Worm (Caenorhabditis elegans) whole organism, L1 larva: Measurements from ENCODE around the gene xpf-1.

Source experiments
- F16B12.6 ChIP-seq: fragments of 150-350 bp; optimal IDR thresholded peaks from 2 replicates; lab custom pipeline; 2014; ENCODE audit warnings: missing biosample characterization, missing genetic modification characterization
- Y116A8C.19 ChIP-seq: sonication (generic microtip); optimal IDR thresholded peaks from 2 replicates; lab custom pipeline; 2016; ENCODE audit warnings: missing compliant biosample characterization, missing genetic modification characterization, borderline replicate concordance
- ama-1 ChIP-seq: fragments of 150-350 bp; optimal IDR thresholded peaks from 2 replicates; lab custom pipeline; 2014
- blmp-1 ChIP-seq: fragments of 150-350 bp; optimal IDR thresholded peaks from 2 replicates; lab custom pipeline; 2014; ENCODE audit warnings: missing biosample characterization, missing genetic modification characterization
- ceh-82 ChIP-seq, 3 experiments: fragments of 150-350 bp in 1 of 3; sonication (generic microtip) in 2 of 3; optimal IDR thresholded peaks; 2 replicates each; lab custom pipeline; 2014 to 2017; ENCODE audit warnings: missing biosample characterization in 3 of 3, missing genetic modification characterization in 3 of 3
- ceh-90 ChIP-seq: sonication (generic microtip); optimal IDR thresholded peaks from 2 replicates; lab custom pipeline; 2016; ENCODE audit warnings: missing genetic modification characterization, missing compliant biosample characterization
- ces-1 ChIP-seq: fragments of 150-350 bp; optimal IDR thresholded peaks from 2 replicates; lab custom pipeline; 2014; ENCODE audit warnings: missing biosample characterization, missing genetic modification reagents, missing genetic modification characterization
- efl-1 ChIP-seq, 4 experiments: fragments of 150-350 bp; optimal IDR thresholded peaks in 3 of 4; peaks in 1 of 4; 1 replicate in 1 of 4; 2 replicates in 3 of 4; lab custom pipeline; 2014; ENCODE audit warnings: missing biosample characterization in 2 of 4, missing genetic modification characterization in 2 of 4, missing genetic modification reagents in 2 of 4
- efl-3 ChIP-seq: fragments of 200-800 bp; sonication (Bioruptor generic); optimal IDR thresholded peaks from 2 replicates; lab custom pipeline; 2018; ENCODE audit warnings: mild to moderate bottlenecking, missing genetic modification characterization, missing compliant biosample characterization
- egl-13 ChIP-seq: sonication (generic microtip); optimal IDR thresholded peaks from 2 replicates; lab custom pipeline; 2016; ENCODE audit warnings: missing genotype, missing genetic modification reagents, missing genetic modification characterization, missing compliant biosample characterization
- egl-27 ChIP-seq, 2 experiments: fragments of 150-350 bp in 1 of 2; sonication (generic microtip); optimal IDR thresholded peaks; 3 replicates each; lab custom pipeline; 2017 to 2018; ENCODE audit warnings: missing biosample characterization in 2 of 2, missing genetic modification characterization in 2 of 2, missing genetic modification reagents in 2 of 2
- elt-3 ChIP-seq, 6 experiments: fragments of 150-350 bp in 1 of 6; sonication (generic microtip); optimal IDR thresholded peaks; 2 replicates each; lab custom pipeline; 2017 to 2018; ENCODE audit warnings: missing biosample characterization in 6 of 6, missing genetic modification characterization in 6 of 6, inconsistent platforms in 1 of 6
- ets-5 ChIP-seq: fragments of 200-800 bp; sonication (Bioruptor generic); IDR thresholded peaks from 2 replicates; pipeline ENCODE4 v1.3.6; 2022; ENCODE audit warnings: missing genetic modification characterization, missing compliant biosample characterization
- fkh-10 ChIP-seq: sonication (generic microtip); optimal IDR thresholded peaks from 2 replicates; lab custom pipeline; 2017; ENCODE audit warnings: missing biosample characterization, missing genetic modification reagents, missing genetic modification characterization
- fos-1 ChIP-seq: fragments of 150-350 bp; optimal IDR thresholded peaks from 2 replicates; lab custom pipeline; 2014; ENCODE audit warnings: missing biosample characterization, missing genetic modification characterization
- hlh-17 ChIP-seq: fragments of 200-800 bp; sonication (Bioruptor generic); optimal IDR thresholded peaks from 2 replicates; lab custom pipeline; 2018; ENCODE audit warnings: missing genetic modification characterization, mild to moderate bottlenecking, missing compliant biosample characterization, moderate library complexity, borderline replicate concordance
- irx-1 ChIP-seq: sonication (generic microtip); optimal IDR thresholded peaks from 2 replicates; lab custom pipeline; 2016; ENCODE audit warnings: missing genetic modification characterization, missing compliant biosample characterization
- lin-13 ChIP-seq: fragments of 150-350 bp; optimal IDR thresholded peaks from 2 replicates; lab custom pipeline; 2014; ENCODE audit warnings: missing biosample characterization, missing genetic modification reagents, missing genetic modification characterization
- lin-14 ChIP-seq: fragments of 200-800 bp; sonication (Bioruptor generic); optimal IDR thresholded peaks from 2 replicates; lab custom pipeline; 2018; ENCODE audit warnings: mild to moderate bottlenecking, missing genetic modification characterization, moderate library complexity, missing compliant biosample characterization
- lin-39 ChIP-seq: fragments of 150-350 bp; optimal IDR thresholded peaks from 2 replicates; lab custom pipeline; 2014; ENCODE audit warnings: missing biosample characterization, missing genetic modification reagents, missing genetic modification characterization
- lir-3 ChIP-seq: sonication (generic microtip); optimal IDR thresholded peaks from 2 replicates; lab custom pipeline; 2016; ENCODE audit warnings: mild to moderate bottlenecking, missing genetic modification characterization, moderate library complexity, missing compliant biosample characterization; ENCODE audit not compliant: poor library complexity
- lsy-2 ChIP-seq, 2 experiments: fragments of 150-350 bp; optimal IDR thresholded peaks; 2 replicates each; lab custom pipeline; 2014; ENCODE audit warnings: missing biosample characterization in 2 of 2, missing genetic modification characterization in 2 of 2
- nhr-19 ChIP-seq: fragments of 200-800 bp; sonication (Bioruptor generic); conservative IDR thresholded peaks from 2 replicates; pipeline ENCODE4 v1.3.6; 2022; ENCODE audit warnings: missing genetic modification characterization, missing compliant biosample characterization
- nhr-20 ChIP-seq: sonication (generic microtip); optimal IDR thresholded peaks from 2 replicates; lab custom pipeline; 2016; ENCODE audit warnings: mild to moderate bottlenecking, missing genetic modification characterization, missing compliant biosample characterization
- nhr-47 ChIP-seq: sonication (generic microtip); optimal IDR thresholded peaks from 2 replicates; lab custom pipeline; 2016; ENCODE audit warnings: mild to moderate bottlenecking, missing genetic modification characterization, moderate library complexity, missing compliant biosample characterization
- nhr-71 ChIP-seq: sonication (generic microtip); optimal IDR thresholded peaks from 2 replicates; lab custom pipeline; 2016; ENCODE audit warnings: mild to moderate bottlenecking, missing genetic modification characterization, moderate library complexity, missing compliant biosample characterization
- nhr-76 ChIP-seq: sonication (generic microtip); optimal IDR thresholded peaks from 2 replicates; lab custom pipeline; 2017; ENCODE audit warnings: missing biosample characterization, missing genetic modification characterization
- nhr-77 ChIP-seq: fragments of 150-350 bp; optimal IDR thresholded peaks from 2 replicates; lab custom pipeline; 2014; ENCODE audit warnings: missing biosample characterization, missing genetic modification characterization
- nhr-85 ChIP-seq: sonication (generic microtip); peaks from one replicate; lab custom pipeline; 2016; ENCODE audit warnings: missing genetic modification characterization, inconsistent platforms, missing compliant biosample characterization
- pag-3 ChIP-seq: sonication (generic microtip); optimal IDR thresholded peaks from 2 replicates; lab custom pipeline; 2017; ENCODE audit warnings: missing genetic modification characterization, mild to moderate bottlenecking, missing compliant biosample characterization, antibody characterized with exemption, borderline replicate concordance; ENCODE audit not compliant: insufficient read depth
- snpc-4 ChIP-seq: fragments of 150-350 bp; optimal IDR thresholded peaks from 2 replicates; lab custom pipeline; 2014; ENCODE audit warnings: missing biosample characterization, missing genetic modification characterization
- snu-23 ChIP-seq: sonication (generic microtip); optimal IDR thresholded peaks from 2 replicates; lab custom pipeline; 2016; ENCODE audit warnings: missing genetic modification characterization, missing compliant biosample characterization
- sup-37 ChIP-seq: fragments of 200-800 bp; sonication (Bioruptor generic); optimal IDR thresholded peaks from 2 replicates; lab custom pipeline; 2018; ENCODE audit warnings: mild to moderate bottlenecking, missing genetic modification characterization, missing compliant biosample characterization
- vab-15 ChIP-seq: sonication (generic microtip); optimal IDR thresholded peaks from 2 replicates; lab custom pipeline; 2017; ENCODE audit warnings: missing genotype, mild to moderate bottlenecking, missing genetic modification characterization, missing compliant biosample characterization
- zag-1 ChIP-seq: fragments of 150-350 bp; optimal IDR thresholded peaks from 2 replicates; lab custom pipeline; 2014; ENCODE audit warnings: missing biosample characterization, missing genetic modification characterization
- ztf-4 ChIP-seq: fragments of 150-350 bp; optimal IDR thresholded peaks from 2 replicates; lab custom pipeline; 2014; ENCODE audit warnings: missing biosample characterization, missing genetic modification characterization

Gene xpf-1

ce11 chrII:11714728-11715127 lies 18.8 kb downstream of the xpf-1 start:
- TF ChIP-seq blmp-1 (tag; lab: Kevin White, UChicago) (no peak), nhr-20 (tag; lab: Kevin White, UChicago) (no peak), elt-3 (tag; optimal IDR thresholded peaks at IDR 0.05; lab: Kevin White, UChicago) (no peak), lin-13 (GFP tag; lab: Kevin White, UChicago) (no peak), F16B12.6 (tag; lab: Kevin White, UChicago) (no peak), nhr-71 (tag; lab: Kevin White, UChicago) (no peak), ces-1 (GFP tag; lab: Kevin White, UChicago) (no peak), snpc-4 (tag; lab: Kevin White, UChicago) (peak; percentile 75), ama-1 (lab: Kevin White, UChicago) (no peak), nhr-19 (GFP tag; lab: Robert Waterston, UW) (no peak), efl-1 (optimal IDR thresholded peaks at IDR 0.05; lab: Kevin White, UChicago) (no peak), efl-1 (GFP tag; optimal IDR thresholded peaks at IDR 0.05 in 1 of 2; lab: Kevin White, UChicago) (peak in 1 of 2 experiments; percentile 43)

- TF ChIP-seq nhr-71 (tag; lab: Kevin White, UChicago) = peak; percentile 30
- TF ChIP-seq blmp-1 (tag; lab: Kevin White, UChicago) = peak; percentile 2
- peak; percentile 17 to 21 for TF ChIP-seq lsy-2 (tag; optimal IDR thresholded peaks at IDR 0.05; lab: Kevin White, UChicago)
- no peak for TF ChIP-seq vab-15 (tag; lab: Kevin White, UChicago)
- TF ChIP-seq ceh-82 (tag; optimal IDR thresholded peaks at IDR 0.05; lab: Kevin White, UChicago) = no peak
- TF ChIP-seq nhr-76 (tag; lab: Kevin White, UChicago) = no peak
- peak; percentile 15 for TF ChIP-seq snu-23 (GFP tag; lab: Kevin White, UChicago)
Observed at ce11 chrII:11719533-11719932, 23.6 kb downstream of the xpf-1 start.

ce11 chrII:11720102-11720501 lies 24.1 kb downstream of the xpf-1 start, which contains the start of gene F13D12.3:
Gene F13D12.3, plus strand, starts transcription at chrII:11720402.
- no peak for TF ChIP-seq snu-23 (GFP tag; lab: Kevin White, UChicago)
- no peak for TF ChIP-seq nhr-47 (tag; lab: Kevin White, UChicago)
- TF ChIP-seq lin-13 (GFP tag; lab: Kevin White, UChicago) = no peak
- no peak for TF ChIP-seq zag-1

ce11 chrII:11720819-11721218 lies 24.8 kb downstream of the xpf-1 start:
- no peak for TF ChIP-seq lin-39 (tag; lab: Kevin White, UChicago)
- no peak for TF ChIP-seq sup-37 (GFP tag; lab: Kevin White, UChicago)
- TF ChIP-seq nhr-77 (tag; lab: Kevin White, UChicago) = no peak
- TF ChIP-seq ets-5 (GFP tag; lab: Robert Waterston, UW) = no peak
- no peak for TF ChIP-seq efl-3 (GFP tag; lab: Kevin White, UChicago)
- no peak for TF ChIP-seq egl-27 (tag; optimal IDR thresholded peaks at IDR 0.05; lab: Kevin White, UChicago)
- TF ChIP-seq lir-3 (tag; lab: Kevin White, UChicago) = no peak
- no peak for TF ChIP-seq vab-15 (tag; lab: Kevin White, UChicago)
- TF ChIP-seq hlh-17 (GFP tag; lab: Kevin White, UChicago) = no peak
- TF ChIP-seq pag-3 = no peak
- TF ChIP-seq irx-1 (tag; lab: Kevin White, UChicago) = no peak
- TF ChIP-seq nhr-71 (tag; lab: Kevin White, UChicago) = no peak
- TF ChIP-seq Y116A8C.19 (tag; lab: Kevin White, UChicago) = no peak
- TF ChIP-seq nhr-85 (tag; lab: Kevin White, UChicago) = no peak
- TF ChIP-seq efl-1 (optimal IDR thresholded peaks at IDR 0.05; lab: Kevin White, UChicago) = no peak
- no peak for TF ChIP-seq efl-1 (GFP tag; optimal IDR thresholded peaks at IDR 0.05 in 1 of 2; lab: Kevin White, UChicago)

- TF ChIP-seq ztf-4 (tag; lab: Kevin White, UChicago) (no peak), ceh-90 (tag; lab: Kevin White, UChicago) (no peak), lin-14 (GFP tag; lab: Kevin White, UChicago) (no peak), fkh-10 (GFP tag; lab: Kevin White, UChicago) (no peak), irx-1 (tag; lab: Kevin White, UChicago) (no peak), egl-13 (tag; lab: Kevin White, UChicago) (no peak), fos-1 (tag; lab: Kevin White, UChicago) (no peak)
Observed at ce11 chrII:11721604-11722003, 25.6 kb downstream of the xpf-1 start.
